Fruit fly (Drosophila melanogaster) whole organism, embryonic: ENCODE data around the gene CG32551.

ENCODE experiments used
- Ada2b ChIP-seq: fragments of 200-800 bp; sonication (Bioruptor generic); IDR thresholded peaks from 2 replicates; pipeline ENCODE4 v1.3.6; 2022; ENCODE audit warnings: missing biosample characterization, missing genetic modification characterization
- CG10462 ChIP-seq: fragments of 200-800 bp; sonication (Bioruptor generic); optimal IDR thresholded peaks from 2 replicates; lab custom pipeline; 2016; ENCODE audit warnings: missing biosample characterization, missing genetic modification characterization
- CG10543 ChIP-seq: fragments of 200-800 bp; sonication (Bioruptor generic); optimal IDR thresholded peaks from 3 replicates; lab custom pipeline; 2017; ENCODE audit warnings: missing biosample characterization, mild to moderate bottlenecking, missing genetic modification characterization, moderate library complexity
- CG10654 ChIP-seq: fragments of 200-800 bp; sonication (Bioruptor generic); optimal IDR thresholded peaks from 2 replicates; lab custom pipeline; 2016; ENCODE audit warnings: missing biosample characterization, missing genetic modification characterization
- CG11504 ChIP-seq: fragments of 200-800 bp; sonication (Bioruptor generic); optimal IDR thresholded peaks from 3 replicates; lab custom pipeline; 2019; ENCODE audit warnings: missing biosample characterization, mild to moderate bottlenecking, missing genetic modification characterization, moderate library complexity
- CG12391 ChIP-seq: fragments of 200-800 bp; sonication (Bioruptor generic); optimal IDR thresholded peaks from 3 replicates; lab custom pipeline; 2018; ENCODE audit warnings: missing biosample characterization, mild to moderate bottlenecking, missing genetic modification characterization, moderate library complexity
- CG14441 ChIP-seq: fragments of 200-800 bp; sonication (Bioruptor generic); IDR thresholded peaks from 2 replicates; pipeline ENCODE4 v1.3.6; 2022; ENCODE audit warnings: missing biosample characterization, missing genetic modification characterization
- CG15011 ChIP-seq: fragments of 200-800 bp; sonication (Bioruptor generic); optimal IDR thresholded peaks from 3 replicates; lab custom pipeline; 2018; ENCODE audit warnings: missing biosample characterization, mild to moderate bottlenecking, missing genetic modification characterization
- CG1529 ChIP-seq: fragments of 200-800 bp; sonication (Bioruptor generic); optimal IDR thresholded peaks from 3 replicates; lab custom pipeline; 2018; ENCODE audit warnings: missing biosample characterization, missing genetic modification characterization
- CG17186 ChIP-seq: fragments of 200-800 bp; sonication (Bioruptor generic); optimal IDR thresholded peaks from 3 replicates; lab custom pipeline; 2017; ENCODE audit warnings: missing biosample characterization, missing genetic modification reagents, missing genetic modification characterization
- CG18599 ChIP-seq: fragments of 200-800 bp; sonication (Bioruptor generic); optimal IDR thresholded peaks from 3 replicates; lab custom pipeline; 2017; ENCODE audit warnings: missing biosample characterization, missing genetic modification characterization, mild to moderate bottlenecking, moderate library complexity, missing genetic modification reagents
- CG2116 ChIP-seq: fragments of 200-800 bp; sonication (Bioruptor generic); optimal IDR thresholded peaks from 3 replicates; lab custom pipeline; 2018; ENCODE audit warnings: missing biosample characterization, mild to moderate bottlenecking, missing genetic modification characterization
- CG32532 ChIP-seq: fragments of 200-800 bp; sonication (Bioruptor generic); IDR thresholded peaks from 2 replicates; pipeline ENCODE4 v1.3.6; 2022; ENCODE audit warnings: missing biosample characterization, missing genetic modification characterization
- CG7928 ChIP-seq: fragments of 200-800 bp; sonication (Bioruptor generic); optimal IDR thresholded peaks from 2 replicates; lab custom pipeline; 2017; ENCODE audit warnings: missing biosample characterization, mild to moderate bottlenecking, missing genetic modification characterization
- CG8765 ChIP-seq: fragments of 200-800 bp; sonication (Bioruptor generic); IDR thresholded peaks from 2 replicates; pipeline ENCODE4 v1.3.6; 2022; ENCODE audit warnings: missing biosample characterization, missing genetic modification characterization
- CG9609 ChIP-seq: fragments of 200-800 bp; sonication (Bioruptor generic); optimal IDR thresholded peaks from 3 replicates; lab custom pipeline; 2016; ENCODE audit warnings: missing biosample characterization, missing genetic modification characterization
- CG9932 ChIP-seq: fragments of 200-800 bp; sonication (Bioruptor generic); IDR thresholded peaks from 2 replicates; pipeline ENCODE4 v1.3.6; 2022; ENCODE audit warnings: missing biosample characterization, missing genetic modification characterization
- Deaf1 ChIP-seq: fragments of 200-800 bp; optimal IDR thresholded peaks from 3 replicates; lab custom pipeline; 2019; ENCODE audit warnings: missing biosample characterization, mild to moderate bottlenecking, missing genetic modification characterization, moderate library complexity
- ERR ChIP-seq: fragments of 200-800 bp; sonication (Bioruptor generic); optimal IDR thresholded peaks from 2 replicates; lab custom pipeline; 2016; ENCODE audit warnings: missing biosample characterization, missing genetic modification characterization
- GATAe ChIP-seq: fragments of 200-800 bp; sonication (Bioruptor generic); conservative IDR thresholded peaks from 2 replicates; pipeline ENCODE4 v1.3.6; 2022; ENCODE audit warnings: missing biosample characterization, missing genetic modification characterization
- Gsc ChIP-seq: fragments of 200-800 bp; sonication (Bioruptor generic); IDR thresholded peaks from 2 replicates; pipeline ENCODE4 v1.3.6; 2022; ENCODE audit warnings: missing biosample characterization, missing genetic modification characterization
- Hsf ChIP-seq: fragments of 200-800 bp; sonication (Bioruptor generic); optimal IDR thresholded peaks from 3 replicates; lab custom pipeline; 2016; ENCODE audit warnings: missing biosample characterization, missing genetic modification characterization
- MTF-1 ChIP-seq: fragments of 200-800 bp; sonication (Bioruptor generic); optimal IDR thresholded peaks from 2 replicates; lab custom pipeline; 2018; ENCODE audit warnings: missing biosample characterization, mild to moderate bottlenecking, missing genetic modification characterization, borderline replicate concordance
- Nf-YC ChIP-seq: fragments of 200-800 bp; optimal IDR thresholded peaks from 3 replicates; lab custom pipeline; 2019; ENCODE audit warnings: missing biosample characterization, mild to moderate bottlenecking, missing genetic modification characterization, moderate library complexity
- Oli ChIP-seq: fragments of 200-800 bp; sonication (Bioruptor generic); optimal IDR thresholded peaks from 2 replicates; lab custom pipeline; 2018; ENCODE audit warnings: missing biosample characterization, mild to moderate bottlenecking, missing genetic modification characterization, moderate library complexity
- Sry-β ChIP-seq: fragments of 200-800 bp; sonication (Bioruptor generic); optimal IDR thresholded peaks from 2 replicates; lab custom pipeline; 2018; ENCODE audit warnings: missing biosample characterization, mild to moderate bottlenecking, missing genetic modification characterization, moderate library complexity
- Tbp ChIP-seq: fragments of >200 bp; optimal IDR thresholded peaks from 2 replicates; lab custom pipeline; 2018; ENCODE audit warnings: missing biosample characterization, missing genetic modification characterization
- abd-A ChIP-seq: fragments of 200-800 bp; sonication (Bioruptor generic); optimal IDR thresholded peaks from 3 replicates; lab custom pipeline; 2019; ENCODE audit warnings: missing biosample characterization, mild to moderate bottlenecking, missing genetic modification characterization, moderate library complexity
- aop ChIP-seq: fragments of 200-800 bp; sonication (Bioruptor generic); IDR thresholded peaks from 2 replicates; pipeline ENCODE4 v1.3.6; 2022; ENCODE audit warnings: missing biosample characterization, missing genetic modification characterization
- bab2 ChIP-seq: fragments of 200-800 bp; sonication (Bioruptor generic); optimal IDR thresholded peaks from 2 replicates; lab custom pipeline; 2016; ENCODE audit warnings: missing biosample characterization, missing genetic modification characterization
- bcd ChIP-seq: fragments of 200-800 bp; sonication (Bioruptor generic); optimal IDR thresholded peaks from 2 replicates; lab custom pipeline; 2017; ENCODE audit warnings: missing biosample characterization, mild to moderate bottlenecking, missing genetic modification characterization
- disco-r ChIP-seq: fragments of 200-800 bp; sonication (Bioruptor generic); optimal IDR thresholded peaks from 2 replicates; lab custom pipeline; 2016; ENCODE audit warnings: missing biosample characterization, missing genetic modification characterization
- dysf ChIP-seq: fragments of 200-800 bp; sonication (Bioruptor generic); IDR thresholded peaks from 3 replicates; pipeline ENCODE4 v1.3.6; 2022; ENCODE audit warnings: missing biosample characterization, missing genetic modification characterization
- esg ChIP-seq: fragments of 200-800 bp; sonication (Bioruptor generic); conservative IDR thresholded peaks from 2 replicates; pipeline ENCODE4 v1.3.6; 2022; ENCODE audit warnings: missing biosample characterization, missing genetic modification characterization
- ewg ChIP-seq: fragments of 200-800 bp; sonication (Bioruptor generic); optimal IDR thresholded peaks from 3 replicates; lab custom pipeline; 2017; ENCODE audit warnings: mild to moderate bottlenecking, missing biosample characterization, missing genetic modification reagents, missing genetic modification characterization
- fd3F ChIP-seq: fragments of 200-800 bp; sonication (Bioruptor generic); optimal IDR thresholded peaks from 2 replicates; lab custom pipeline; 2018; ENCODE audit warnings: missing biosample characterization, mild to moderate bottlenecking, missing genetic modification characterization, moderate library complexity
- ken ChIP-seq: fragments of 200-800 bp; sonication (Bioruptor generic); IDR thresholded peaks from 3 replicates; pipeline ENCODE4 v1.3.6; 2022; ENCODE audit warnings: missing biosample characterization, missing genetic modification characterization
- lilli ChIP-seq: fragments of 200-800 bp; sonication (Bioruptor generic); optimal IDR thresholded peaks from 3 replicates; lab custom pipeline; 2016; ENCODE audit warnings: missing biosample characterization, missing genetic modification characterization
- lov ChIP-seq, 2 experiments: fragments of 200-800 bp in 1 of 2; fragments of >200 bp in 1 of 2; sonication (Bioruptor generic) in 1 of 2; IDR thresholded peaks in 1 of 2; optimal IDR thresholded peaks in 1 of 2; 2 replicates in 1 of 2; 3 replicates in 1 of 2; pipeline versions ENCODE4 v1.3.6 to Lab custom; 2017 to 2022; ENCODE audit warnings: missing biosample characterization in 1 of 2, missing genetic modification characterization in 1 of 2
- nmo ChIP-seq: fragments of 200-800 bp; sonication (Bioruptor generic); optimal IDR thresholded peaks from 2 replicates; lab custom pipeline; 2018; ENCODE audit warnings: missing biosample characterization, mild to moderate bottlenecking, missing genetic modification characterization, moderate library complexity
- org-1 ChIP-seq: fragments of 200-800 bp; sonication (Bioruptor generic); optimal IDR thresholded peaks from 2 replicates; lab custom pipeline; 2017; ENCODE audit warnings: missing biosample characterization, missing genetic modification characterization
- repo ChIP-seq: fragments of 200-800 bp; sonication (Bioruptor generic); optimal IDR thresholded peaks from 2 replicates; lab custom pipeline; 2016; ENCODE audit warnings: missing biosample characterization, missing genetic modification characterization
- ro ChIP-seq: fragments of 200-800 bp; sonication (Bioruptor generic); IDR thresholded peaks from 2 replicates; pipeline ENCODE4 v1.3.6; 2022; ENCODE audit warnings: missing biosample characterization, missing genetic modification characterization
- scrt ChIP-seq: fragments of 200-800 bp; sonication (Bioruptor generic); optimal IDR thresholded peaks from 2 replicates; lab custom pipeline; 2018; ENCODE audit warnings: missing biosample characterization, mild to moderate bottlenecking, missing genetic modification characterization, moderate library complexity
- sens ChIP-seq: fragments of 200-800 bp; sonication (Bioruptor generic); peaks from one replicate; lab custom pipeline; 2016; ENCODE audit warnings: missing biosample characterization, missing genetic modification characterization
- sima ChIP-seq: fragments of 200-800 bp; sonication (Bioruptor generic); optimal IDR thresholded peaks from 2 replicates; lab custom pipeline; 2016; ENCODE audit warnings: missing biosample characterization, missing genetic modification characterization
- slp2 ChIP-seq: fragments of 200-800 bp; sonication (Bioruptor generic); optimal IDR thresholded peaks from 2 replicates; lab custom pipeline; 2016; ENCODE audit warnings: missing biosample characterization, missing genetic modification characterization
- sob ChIP-seq: fragments of 200-800 bp; sonication (Bioruptor generic); IDR thresholded peaks from 2 replicates; pipeline ENCODE4 v1.3.6; 2022; ENCODE audit warnings: missing biosample characterization, missing genetic modification characterization
- sqz ChIP-seq: fragments of 200-800 bp; sonication (Bioruptor generic); optimal IDR thresholded peaks from 3 replicates; lab custom pipeline; 2018; ENCODE audit warnings: missing biosample characterization, mild to moderate bottlenecking, missing genetic modification characterization
- tup ChIP-seq: fragments of 200-800 bp; sonication (Bioruptor generic); optimal IDR thresholded peaks from 2 replicates; lab custom pipeline; 2016; ENCODE audit warnings: missing biosample characterization, mild to moderate bottlenecking, missing genetic modification characterization, moderate library complexity
- vfl ChIP-seq: fragments of 200-800 bp; sonication (Bioruptor generic); optimal IDR thresholded peaks from 2 replicates; lab custom pipeline; 2016; ENCODE audit warnings: missing biosample characterization, missing genetic modification characterization
- zfh2 ChIP-seq: fragments of 200-800 bp; sonication (Bioruptor generic); optimal IDR thresholded peaks from 2 replicates; lab custom pipeline; 2016; ENCODE audit warnings: missing biosample characterization, missing genetic modification characterization

CG32551 gene

DNA sequence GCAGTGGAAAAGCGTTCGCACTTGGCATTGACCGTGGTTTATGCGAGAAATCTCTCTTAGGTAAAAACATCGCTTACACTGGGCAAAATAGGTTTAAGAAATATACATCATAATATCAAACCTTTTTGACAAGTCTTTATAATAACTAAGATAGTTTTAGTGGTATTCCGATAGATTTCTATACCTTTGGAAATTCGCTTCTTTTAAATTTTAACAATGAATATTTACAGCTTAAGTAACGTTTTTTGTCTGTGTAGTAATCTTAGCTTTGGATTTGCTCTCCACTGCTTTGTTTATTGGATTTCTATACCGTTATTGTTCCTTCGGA lies 31.3 kb upstream of the CG32551 start:
- peak; percentile 6; the same call in 1 of the 3 replicates for TF ChIP-seq dysf (GFP tag; lab: Robert Waterston, UW)
- no peak for TF ChIP-seq MTF-1 (GFP tag; lab: Kevin White, UChicago)
- TF ChIP-seq sqz (GFP tag; lab: Kevin White, UChicago) = no peak
- peak; percentile 84 for TF ChIP-seq sens
- TF ChIP-seq org-1 (GFP tag; lab: Kevin White, UChicago) = no peak
- peak; percentile 1 for TF ChIP-seq CG9609 (GFP tag; lab: Kevin White, UChicago)
- no peak for TF ChIP-seq aop
- no peak for TF ChIP-seq ewg (GFP tag; lab: Kevin White, UChicago)
- peak; percentile 47 for TF ChIP-seq CG11504 (tag; lab: Kevin White, UChicago)
- peak; percentile 2 for TF ChIP-seq bcd
- no peak for TF ChIP-seq ken (GFP tag; lab: Robert Waterston, UW)
- no peak for TF ChIP-seq vfl (GFP tag; lab: Kevin White, UChicago)
- no peak for TF ChIP-seq zfh2 (GFP tag; lab: Kevin White, UChicago)
- TF ChIP-seq Deaf1 (tag; lab: Kevin White, UChicago) = no peak
- TF ChIP-seq esg (GFP tag; lab: Robert Waterston, UW) = peak; percentile 16; the same call in 1 of the 2 replicates
- no peak for TF ChIP-seq scrt (GFP tag; lab: Kevin White, UChicago)
- no peak for TF ChIP-seq Hsf (GFP tag; lab: Kevin White, UChicago)
- TF ChIP-seq sima (GFP tag; lab: Kevin White, UChicago) = no peak
- no peak for TF ChIP-seq lov (optimal IDR thresholded peaks at IDR 0.05; lab: Kevin White, UChicago)
- no peak for TF ChIP-seq lov (GFP tag; IDR thresholded peaks at IDR 0.05; lab: Robert Waterston, UW)
- no peak for TF ChIP-seq CG17186 (GFP tag; lab: Kevin White, UChicago)
- TF ChIP-seq CG14441 = no peak
- TF ChIP-seq CG1529 = no peak
- no peak for TF ChIP-seq Nf-YC
- TF ChIP-seq disco-r = no peak
- peak; percentile 16 for TF ChIP-seq ERR
- TF ChIP-seq nmo (GFP tag; lab: Kevin White, UChicago) = peak; percentile 5
- TF ChIP-seq CG7928 (GFP tag; lab: Kevin White, UChicago) = no peak
- TF ChIP-seq Ada2b = 0 out of 2 replicates have a peak, but pooled peaks have one; percentile 23
- TF ChIP-seq slp2 (GFP tag; lab: Kevin White, UChicago) = no peak
- TF ChIP-seq Sry-β (GFP tag; lab: Kevin White, UChicago) = no peak
- no peak for TF ChIP-seq CG9932
- TF ChIP-seq repo (GFP tag; lab: Kevin White, UChicago) = no peak
- no peak for TF ChIP-seq abd-A (tag; lab: Kevin White, UChicago)
- peak; percentile 25; the same call in 1 of the 2 replicates for TF ChIP-seq sob (GFP tag; lab: Robert Waterston, UW)
- no peak for TF ChIP-seq Gsc (GFP tag; lab: Robert Waterston, UW)
- no peak for TF ChIP-seq ro (GFP tag; lab: Robert Waterston, UW)
- no peak for TF ChIP-seq tup
- TF ChIP-seq CG32532 = peak; percentile 26; the same call in 1 of the 2 replicates
- TF ChIP-seq CG2116 (GFP tag; lab: Kevin White, UChicago) = peak; percentile 4
- TF ChIP-seq Tbp (GFP tag; lab: Kevin White, UChicago) = no peak
- TF ChIP-seq lilli (GFP tag; lab: Kevin White, UChicago) = peak; percentile 13
- no peak for TF ChIP-seq CG10543 (GFP tag; lab: Kevin White, UChicago)
- no peak for TF ChIP-seq fd3F (GFP tag; lab: Kevin White, UChicago)
- no peak for TF ChIP-seq CG10654 (GFP tag; lab: Kevin White, UChicago)
- no peak for TF ChIP-seq CG8765
- TF ChIP-seq CG12391 = peak; percentile 23
- no peak for TF ChIP-seq CG10462 (GFP tag; lab: Kevin White, UChicago)
- TF ChIP-seq Oli = no peak
- peak; percentile 35 for TF ChIP-seq bab2 (GFP tag; lab: Kevin White, UChicago)
- TF ChIP-seq CG18599 (GFP tag; lab: Kevin White, UChicago) = peak; percentile 53
- no peak for TF ChIP-seq GATAe (GFP tag; lab: Robert Waterston, UW)
- no peak for TF ChIP-seq CG15011 (GFP tag; lab: Kevin White, UChicago)
